Worm (Caenorhabditis elegans) whole organism, L4 larva: ENCODE measurements around the gene Y56A3A.30.
A peak's percentile ranks its signal among the peaks of the same experiment; 100 is the strongest.

Experiments
- F10B5.3 ChIP-seq: sonication (generic microtip); optimal IDR thresholded peaks from 2 replicates; lab custom pipeline; 2016; ENCODE audit warnings: mild to moderate bottlenecking, missing genetic modification characterization, missing compliant biosample characterization
- F44E2.7 ChIP-seq: fragments of 200-800 bp; sonication (Bioruptor generic); IDR thresholded peaks from 2 replicates; pipeline ENCODE4 v2.1.2; 2022; ENCODE audit warnings: missing genetic modification characterization, missing compliant biosample characterization
- T26A8.4 ChIP-seq: fragments of 200-800 bp; sonication (Bioruptor generic); IDR thresholded peaks from 2 replicates; pipeline ENCODE4 v1.3.6; 2022; ENCODE audit warnings: missing genetic modification characterization, missing compliant biosample characterization
- Y48G9A.11 ChIP-seq: fragments of 200-800 bp; sonication (Bioruptor generic); IDR thresholded peaks from 2 replicates; pipeline ENCODE4 v1.3.6; 2022; ENCODE audit warnings: missing genetic modification reagents, missing genetic modification characterization, missing compliant biosample characterization
- Y5F2A.4 ChIP-seq: fragments of 200-800 bp; sonication (Bioruptor generic); optimal IDR thresholded peaks from 2 replicates; lab custom pipeline; 2018; ENCODE audit warnings: mild to moderate bottlenecking, missing genetic modification characterization, missing compliant biosample characterization
- aha-1 ChIP-seq: fragments of 150-350 bp; peaks from one replicate; lab custom pipeline; 2014; ENCODE audit warnings: missing biosample characterization, missing genetic modification characterization
- ama-1 ChIP-seq: fragments of 150-350 bp; optimal IDR thresholded peaks from 2 replicates; lab custom pipeline; 2014; ENCODE audit warnings: inconsistent platforms, mixed read lengths
- arid-1 ChIP-seq: fragments of 200-800 bp; sonication (Bioruptor generic); conservative IDR thresholded peaks from 2 replicates; pipeline ENCODE4 v1.3.6; 2022; ENCODE audit warnings: missing genetic modification reagents, missing genetic modification characterization, missing compliant biosample characterization
- ceh-28 ChIP-seq: fragments of 150-350 bp; optimal IDR thresholded peaks from 2 replicates; lab custom pipeline; 2014; ENCODE audit warnings: missing biosample characterization, missing genetic modification reagents, missing genetic modification characterization
- ceh-32 ChIP-seq: sonication (generic microtip); optimal IDR thresholded peaks from 2 replicates; lab custom pipeline; 2016; ENCODE audit warnings: mild to moderate bottlenecking, missing genetic modification characterization, missing compliant biosample characterization; ENCODE audit not compliant: poor library complexity
- ceh-82 ChIP-seq: sonication (generic microtip); optimal IDR thresholded peaks from 2 replicates; lab custom pipeline; 2017; ENCODE audit warnings: missing biosample characterization, missing genetic modification characterization
- dmd-6 ChIP-seq: fragments of 200-800 bp; sonication (Bioruptor generic); IDR thresholded peaks from 2 replicates; pipeline ENCODE4 v1.3.6; 2022; ENCODE audit warnings: missing genetic modification reagents, missing genetic modification characterization, missing compliant biosample characterization
- dve-1 ChIP-seq: sonication (generic microtip); optimal IDR thresholded peaks from 2 replicates; lab custom pipeline; 2017; ENCODE audit warnings: antibody characterized with exemption, mild to moderate bottlenecking, missing genetic modification characterization, missing compliant biosample characterization; ENCODE audit not compliant: insufficient read depth
- egl-27 ChIP-seq: sonication (generic microtip); optimal IDR thresholded peaks from 3 replicates; lab custom pipeline; 2017; ENCODE audit warnings: missing biosample characterization, missing genetic modification reagents, missing genetic modification characterization
- fos-1 ChIP-seq: fragments of 150-350 bp; optimal IDR thresholded peaks from 2 replicates; lab custom pipeline; 2014; ENCODE audit warnings: missing biosample characterization, missing genetic modification characterization
- hlh-11 ChIP-seq: fragments of 200-800 bp; sonication (Bioruptor generic); optimal IDR thresholded peaks from 2 replicates; lab custom pipeline; 2018; ENCODE audit warnings: mild to moderate bottlenecking, missing genetic modification characterization, missing compliant biosample characterization
- hlh-30 ChIP-seq: sonication (generic microtip); optimal IDR thresholded peaks from 2 replicates; lab custom pipeline; 2017; ENCODE audit warnings: antibody characterized with exemption, mild to moderate bottlenecking, missing genetic modification characterization, missing compliant biosample characterization; ENCODE audit not compliant: insufficient read depth
- jun-1 ChIP-seq: fragments of 150-350 bp; optimal IDR thresholded peaks from 2 replicates; lab custom pipeline; 2014; ENCODE audit warnings: missing biosample characterization, missing genetic modification reagents, missing genetic modification characterization
- lin-1 ChIP-seq: fragments of 200-800 bp; sonication (Bioruptor generic); IDR thresholded peaks from 2 replicates; pipeline ENCODE4 v1.3.6; 2022; ENCODE audit warnings: missing genetic modification reagents, missing genetic modification characterization, missing compliant biosample characterization
- lin-13 ChIP-seq: fragments of 150-350 bp; optimal IDR thresholded peaks from 2 replicates; lab custom pipeline; 2014; ENCODE audit warnings: missing biosample characterization, missing genetic modification reagents, missing genetic modification characterization
- lin-15B ChIP-seq: fragments of 150-350 bp; sonication (generic microtip); optimal IDR thresholded peaks from 3 replicates; lab custom pipeline; 2014; ENCODE audit warnings: missing biosample characterization, missing genetic modification characterization
- madf-9 ChIP-seq: fragments of 200-800 bp; sonication (Bioruptor generic); conservative IDR thresholded peaks from 2 replicates; pipeline ENCODE4 v1.3.6; 2022; ENCODE audit warnings: missing genetic modification reagents, missing genetic modification characterization, missing compliant biosample characterization
- mdl-1 ChIP-seq, 2 experiments: fragments of 150-350 bp in 1 of 2; sonication (generic microtip) in 1 of 2; optimal IDR thresholded peaks; 2 replicates each; lab custom pipeline; 2014 to 2017; ENCODE audit warnings: missing biosample characterization in 2 of 2, missing genetic modification characterization in 2 of 2
- nhr-25 ChIP-seq: sonication (generic microtip); optimal IDR thresholded peaks from 2 replicates; lab custom pipeline; 2017; ENCODE audit warnings: missing genetic modification characterization, mild to moderate bottlenecking, missing compliant biosample characterization, antibody characterized with exemption, moderate library complexity, borderline replicate concordance; ENCODE audit not compliant: insufficient read depth
- nhr-28 ChIP-seq: fragments of 150-350 bp; optimal IDR thresholded peaks from 2 replicates; lab custom pipeline; 2014; ENCODE audit warnings: missing biosample characterization, missing genetic modification characterization
- nhr-48 ChIP-seq: sonication (generic microtip); optimal IDR thresholded peaks from 2 replicates; lab custom pipeline; 2016; ENCODE audit warnings: mild to moderate bottlenecking, missing genetic modification characterization, missing compliant biosample characterization
- nhr-76 ChIP-seq: fragments of 150-350 bp; optimal IDR thresholded peaks from 2 replicates; lab custom pipeline; 2014; ENCODE audit warnings: missing biosample characterization, missing genetic modification characterization
- nhr-77 ChIP-seq: fragments of 150-350 bp; optimal IDR thresholded peaks from 2 replicates; lab custom pipeline; 2014; ENCODE audit warnings: missing biosample characterization, missing genetic modification characterization
- pqm-1 ChIP-seq: sonication (generic microtip); optimal IDR thresholded peaks from 2 replicates; lab custom pipeline; 2017; ENCODE audit warnings: missing biosample characterization, missing genetic modification characterization
- set-16 ChIP-seq: fragments of 200-800 bp; sonication (Bioruptor generic); IDR thresholded peaks from 2 replicates; pipeline ENCODE4 v1.3.6; 2022; ENCODE audit warnings: missing genetic modification reagents, missing genetic modification characterization, missing compliant biosample characterization
- snpc-1.2 ChIP-seq: fragments of 200-800 bp; sonication (Bioruptor generic); IDR thresholded peaks from 2 replicates; pipeline ENCODE4 v1.3.6; 2022; ENCODE audit warnings: missing genetic modification reagents, missing genetic modification characterization, missing compliant biosample characterization
- spr-3 ChIP-seq: fragments of 200-800 bp; sonication (Bioruptor generic); optimal IDR thresholded peaks from 2 replicates; lab custom pipeline; 2018; ENCODE audit warnings: mild to moderate bottlenecking, missing genetic modification characterization, missing compliant biosample characterization
- tra-1 ChIP-seq: fragments of 200-800 bp; sonication (Bioruptor generic); IDR thresholded peaks from 2 replicates; pipeline ENCODE4 v1.3.6; 2022; ENCODE audit warnings: missing genetic modification reagents, missing genetic modification characterization, missing compliant biosample characterization
- unc-62 ChIP-seq, 3 experiments: fragments of 150-350 bp in 1 of 3; sonication (generic microtip); optimal IDR thresholded peaks in 2 of 3; peaks in 1 of 3; 1 replicate in 1 of 3; 2 replicates in 2 of 3; lab custom pipeline; 2014 to 2017; ENCODE audit warnings: missing biosample characterization in 3 of 3, missing genetic modification characterization in 3 of 3, missing genetic modification reagents in 3 of 3, missing genotype in 1 of 3
- zfp-2 ChIP-seq: sonication (generic microtip); optimal IDR thresholded peaks from 2 replicates; lab custom pipeline; 2016; ENCODE audit warnings: mild to moderate bottlenecking, missing genetic modification characterization, missing compliant biosample characterization
- zip-11 ChIP-seq: fragments of 200-800 bp; sonication (Bioruptor generic); IDR thresholded peaks from 2 replicates; pipeline ENCODE4 v1.3.6; 2022; ENCODE audit warnings: missing genetic modification characterization, missing compliant biosample characterization
- zip-2 ChIP-seq: fragments of 150-350 bp; optimal IDR thresholded peaks from 2 replicates; lab custom pipeline; 2014; ENCODE audit warnings: missing biosample characterization, missing genetic modification characterization

Y56A3A.30 gene

ce11 chrIII:11978742-11979141 lies at the start of gene Y56A3A.30:
Gene Y56A3A.30, minus strand, starts transcription at chrIII:11979065.
- TF ChIP-seq ceh-82 (tag; lab: Kevin White, UChicago) (no peak), ceh-28 (tag; lab: Kevin White, UChicago) (no peak), Y5F2A.4 (no peak), arid-1 (no peak), jun-1 (no peak), zip-11 (GFP tag; lab: Robert Waterston, UW) (no peak), spr-3 (no peak), nhr-77 (tag; lab: Kevin White, UChicago) (no peak), dve-1 (tag; lab: Kevin White, UChicago) (no peak), fos-1 (tag; lab: Kevin White, UChicago) (no peak)
- TF ChIP-seq, all 104 proteins: peak for 0

- TF ChIP-seq ceh-28 (tag; lab: Kevin White, UChicago) (no peak), aha-1 (peak; percentile 77), set-16 (peak; percentile 51; the same call in 1 of the 2 replicates), Y5F2A.4 (no peak), egl-27 (tag; lab: Kevin White, UChicago) (no peak)
- TF ChIP-seq, all 104 proteins: peak for 2
Observed at ce11 chrIII:12022281-12022680, 43.4 kb upstream of the Y56A3A.30 start.

ce11 chrIII:12020074-12020602 lies 41.3 kb upstream of the Y56A3A.30 start, which contains the start of gene brp-1:
Gene brp-1, plus strand, starts transcription at chrIII:12020552.
- no peak for TF ChIP-seq pqm-1 (tag; lab: Kevin White, UChicago)
- no peak for TF ChIP-seq zip-2 (tag; lab: Kevin White, UChicago)
- no peak for TF ChIP-seq ceh-32 (tag; lab: Kevin White, UChicago)
- no peak for TF ChIP-seq snpc-1.2 (GFP tag; lab: Robert Waterston, UW)
- TF ChIP-seq tra-1, result no peak
- peak; percentile 18 for TF ChIP-seq aha-1
- peak; percentile 3; the same call in 1 of the 2 replicates for TF ChIP-seq madf-9 (GFP tag; lab: Robert Waterston, UW)
- no peak for TF ChIP-seq lin-1
- TF ChIP-seq mdl-1 (tag; optimal IDR thresholded peaks at IDR 0.05; lab: Kevin White, UChicago), result no peak
- no peak for TF ChIP-seq nhr-77 (tag; lab: Kevin White, UChicago)
- TF ChIP-seq unc-62 (GFP tag; optimal IDR thresholded peaks at IDR 0.05 in 1 of 2; lab: Kevin White, UChicago), result peak in 1 of 2 experiments; percentile 70
- TF ChIP-seq unc-62 (tag; optimal IDR thresholded peaks at IDR 0.05; lab: Kevin White, UChicago), result no peak
- TF ChIP-seq dmd-6, result 0 out of 2 replicates have a peak, but pooled peaks have one; percentile 19
- TF ChIP-seq F44E2.7 (GFP tag; lab: Robert Waterston, UW), result no peak
- TF ChIP-seq lin-13 (GFP tag; lab: Kevin White, UChicago), result no peak
- TF ChIP-seq T26A8.4 (GFP tag; lab: Robert Waterston, UW), result no peak
- TF ChIP-seq nhr-28 (tag; lab: Kevin White, UChicago), result peak; percentile 8

- TF ChIP-seq ama-1 (lab: Kevin White, UChicago) (peak; percentile 52), zfp-2 (no peak), nhr-76 (no peak), nhr-25 (tag; lab: Kevin White, UChicago) (peak; percentile 6), F10B5.3 (tag; lab: Kevin White, UChicago) (no peak)
- TF ChIP-seq, all 104 proteins: peak for 2
Observed at ce11 chrIII:12017999-12018398, 39.1 kb upstream of the Y56A3A.30 start.

- no peak for TF ChIP-seq nhr-48 (tag; lab: Kevin White, UChicago)
- peak; percentile 8 for TF ChIP-seq hlh-30 (tag; lab: Kevin White, UChicago)
- TF ChIP-seq aha-1, result peak; percentile 35
- TF ChIP-seq Y48G9A.11 (GFP tag; lab: Robert Waterston, UW), result no peak
- peak; percentile 14 for TF ChIP-seq hlh-11 (tag; lab: Kevin White, UChicago)
- TF ChIP-seq nhr-25 (tag; lab: Kevin White, UChicago), result peak; percentile 50
- TF ChIP-seq lin-15B, result no peak
- TF ChIP-seq unc-62 (GFP tag; optimal IDR thresholded peaks at IDR 0.05 in 1 of 2; lab: Kevin White, UChicago), result peak in 1 of 2 experiments; percentile 94
- no peak for TF ChIP-seq unc-62 (tag; optimal IDR thresholded peaks at IDR 0.05; lab: Kevin White, UChicago)
Observed at ce11 chrIII:12015611-12016010, 36.7 kb upstream of the Y56A3A.30 start.
